Fruit fly (Drosophila melanogaster): ENCODE data around the gene CG9356.
A peak's percentile ranks its signal among the peaks of the same experiment; 100 is the strongest.

CG9356 gene

dm6 chr3R:9370413-9370812 is 33.7 kb downstream of the CG9356 start (continued):
- TF ChIP-seq B-H2 (GFP tag; optimal IDR thresholded peaks at IDR 0.05) (no peak), NK7.1 (GFP tag; optimal IDR thresholded peaks at IDR 0.05) (no peak), CG12219 (GFP tag; optimal IDR thresholded peaks at IDR 0.05) (peak; percentile 50), tup (GFP tag; optimal IDR thresholded peaks at IDR 0.05) (no peak), CG17829 (tag; optimal IDR thresholded peaks at IDR 0.05) (peak; percentile 5), toy (GFP tag; IDR thresholded peaks at IDR 0.05) (no peak), Awh (GFP tag; IDR thresholded peaks at IDR 0.05) (no peak), Atf-2 (GFP tag; optimal IDR thresholded peaks at IDR 0.05) (no peak), CG32772 (GFP tag; IDR thresholded peaks at IDR 0.05) (peak; percentile 44; the same call in 1 of the 2 replicates), Hey (tag; optimal IDR thresholded peaks at IDR 0.05) (no peak), CG17802 (tag; optimal IDR thresholded peaks at IDR 0.05) (no peak), ranshi (GFP tag; IDR thresholded peaks at IDR 0.05) (peak; percentile 51; the same call in 1 of the 2 replicates), ara (GFP tag; IDR thresholded peaks at IDR 0.05) (no peak), fu2 (GFP tag; optimal IDR thresholded peaks at IDR 0.05) (peak; percentile 19), CG13624 (GFP tag; optimal IDR thresholded peaks at IDR 0.05) (peak; percentile 53), Doc3 (GFP tag; IDR thresholded peaks at IDR 0.05; ENCODE audit: partially characterized antibody) (no peak), rib (GFP tag; IDR thresholded peaks at IDR 0.05) (no peak), Oaz (GFP tag; IDR thresholded peaks at IDR 0.05) (peak; percentile 31; the same call in 1 of the 2 replicates), z (GFP tag; IDR thresholded peaks at IDR 0.05) (no peak), CG8290 (GFP tag; optimal IDR thresholded peaks at IDR 0.05) (no peak), CG8290 (tag; optimal IDR thresholded peaks at IDR 0.05) (no peak), CrebB (tag; optimal IDR thresholded peaks at IDR 0.05) (no peak), lov (optimal IDR thresholded peaks at IDR 0.05) (no peak), lov (GFP tag; IDR thresholded peaks at IDR 0.05) (no peak), chm (GFP tag; IDR thresholded peaks at IDR 0.05) (no peak), CG8765 (GFP tag; IDR thresholded peaks at IDR 0.05) (no peak), Bdp1 (GFP tag; optimal IDR thresholded peaks at IDR 0.05) (no peak), CG7987 (GFP tag; optimal IDR thresholded peaks at IDR 0.05) (no peak), row (GFP tag; IDR thresholded peaks at IDR 0.05) (peak; percentile 85), unc-4 (GFP tag; IDR thresholded peaks at IDR 0.05; ENCODE audit: partially characterized antibody) (no peak), CG11456 (GFP tag; IDR thresholded peaks at IDR 0.05) (no peak), ttk (GFP tag; IDR thresholded peaks at IDR 0.05) (0 out of 2 replicates have a peak, but pooled peaks have one; percentile 17), mam (GFP tag; optimal IDR thresholded peaks at IDR 0.05) (peak; percentile 62), Kr (GFP tag; optimal IDR thresholded peaks at IDR 0.05) (no peak), CG6813 (GFP tag; optimal IDR thresholded peaks at IDR 0.05) (no peak), danr (GFP tag; IDR thresholded peaks at IDR 0.05) (peak; percentile 31; the same call in 1 of the 2 replicates), Eip74EF (GFP tag; optimal IDR thresholded peaks at IDR 0.05) (no peak), CG10267 (tag; optimal IDR thresholded peaks at IDR 0.05) (peak; percentile 19), gcm (GFP tag; optimal IDR thresholded peaks at IDR 0.05) (no peak), slbo (GFP tag; IDR thresholded peaks at IDR 0.05) (peak; percentile 67), CG2129 (GFP tag; IDR thresholded peaks at IDR 0.05; ENCODE audit: partially characterized antibody) (no peak), al (GFP tag; IDR thresholded peaks at IDR 0.05) (peak; percentile 52; the same call in 1 of the 2 replicates), lbe (GFP tag; optimal IDR thresholded peaks at IDR 0.05) (no peak), Scr (GFP tag; IDR thresholded peaks at IDR 0.05; ENCODE audit: partially characterized antibody) (no peak), NC2α (GFP tag; optimal IDR thresholded peaks at IDR 0.05) (no peak), sob (GFP tag; IDR thresholded peaks at IDR 0.05) (peak; percentile 74), CG9797 (GFP tag; optimal IDR thresholded peaks at IDR 0.05) (no peak), shn (GFP tag; optimal IDR thresholded peaks at IDR 0.05) (no peak), CG2202 (tag; optimal IDR thresholded peaks at IDR 0.05) (no peak), onecut (GFP tag; IDR thresholded peaks at IDR 0.05) (peak; percentile 29; the same call in 1 of the 2 replicates), CG1647 (GFP tag; optimal IDR thresholded peaks at IDR 0.05) (peak; percentile 31), Ravus (GFP tag; IDR thresholded peaks at IDR 0.05) (no peak)

Measured in whole organism, embryonic.